Fruit fly (Drosophila melanogaster) whole organism, wandering third instar larva: ENCODE measurements around the gene CG46310.
A peak's percentile ranks its signal among the peaks of the same experiment; 100 is the strongest.

Experiments
- CG32264 ChIP-seq: fragments of 200-800 bp; sonication (Bioruptor generic); optimal IDR thresholded peaks from 2 replicates; lab custom pipeline; 2016; ENCODE audit warnings: missing biosample characterization, missing genetic modification characterization
- Hr78 ChIP-seq: fragments of >200 bp; optimal IDR thresholded peaks from 2 replicates; lab custom pipeline; 2017; ENCODE audit warnings: missing biosample characterization, missing genetic modification characterization
- Sp1 ChIP-seq: fragments of 200-800 bp; sonication (Bioruptor generic); optimal IDR thresholded peaks from 3 replicates; lab custom pipeline; 2019; ENCODE audit warnings: missing biosample characterization, mild to moderate bottlenecking, missing genetic modification characterization, moderate library complexity
- br ChIP-seq: fragments of 200-800 bp; sonication (Bioruptor generic); optimal IDR thresholded peaks from 2 replicates; lab custom pipeline; 2016; ENCODE audit warnings: missing biosample characterization, missing genetic modification characterization
- dl ChIP-seq, 2 experiments: fragments of 175-275, 200-275 bp in 1 of 2; fragments of 200-275 bp in 1 of 2; sonication (Bioruptor generic); optimal IDR thresholded peaks; lab custom pipeline; 2018; ENCODE audit warnings: mild to moderate bottlenecking in 2 of 2, missing biosample characterization in 2 of 2, missing genetic modification characterization in 2 of 2, moderate library complexity in 2 of 2; ENCODE audit not compliant: partially characterized antibody in 2 of 2, insufficient read depth in 1 of 2
- fru ChIP-seq: fragments of 200-800 bp; sonication (Bioruptor generic); optimal IDR thresholded peaks from 3 replicates; lab custom pipeline; 2016; ENCODE audit warnings: missing biosample characterization, mild to moderate bottlenecking, missing genetic modification characterization
- sage ChIP-seq: fragments of 200-800 bp; sonication (Bioruptor generic); optimal IDR thresholded peaks from 2 replicates; lab custom pipeline; 2016; ENCODE audit warnings: missing biosample characterization, mild to moderate bottlenecking, missing genetic modification characterization

DNA sequence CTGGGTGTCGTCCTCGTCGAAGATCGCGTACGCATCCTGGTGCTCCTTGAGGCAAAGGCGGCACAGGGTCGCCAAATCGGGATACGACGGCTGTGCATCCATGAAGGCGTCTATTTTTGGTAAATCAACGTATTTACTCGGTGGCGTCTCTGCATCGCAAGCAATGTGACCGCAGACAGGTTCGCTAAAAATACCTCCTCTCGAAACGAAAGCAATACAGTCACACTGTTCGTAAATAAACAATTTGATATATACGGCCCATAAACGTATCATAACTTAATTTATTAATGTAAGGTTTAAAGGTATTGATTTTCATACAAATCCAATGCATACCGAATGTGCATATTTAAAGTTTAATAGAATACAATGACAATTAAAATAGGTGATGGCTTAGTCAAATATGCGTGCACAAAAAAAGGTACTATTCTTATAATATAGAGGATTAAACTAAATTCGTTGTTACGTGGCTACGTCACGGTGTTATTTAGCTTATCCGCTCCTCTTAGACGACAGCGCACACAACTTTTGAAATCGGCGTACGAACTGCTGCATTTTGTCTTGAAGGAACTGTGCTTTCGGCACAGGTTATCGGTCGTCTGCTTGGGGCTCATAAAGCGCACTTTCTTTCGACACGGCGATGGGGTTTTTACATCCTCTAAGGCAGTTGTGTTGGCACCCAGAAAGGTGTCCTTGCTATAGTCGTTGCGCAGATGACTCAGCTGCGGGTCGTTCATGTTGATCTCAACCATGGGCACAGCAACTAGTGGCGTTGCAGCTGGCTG is 47.2 kb upstream of the CG46310 start, which contains the start of gene CG31365:
- TF ChIP-seq dl (GFP tag; optimal IDR thresholded peaks at IDR 0.05; lab: Kevin White, UChicago; ENCODE audit: insufficient read depth in 1 of 2, partially characterized antibody in 2 of 2) (no peak), br (GFP tag; lab: Kevin White, UChicago) (no peak), CG32264 (GFP tag; lab: Kevin White, UChicago) (no peak), Sp1 (GFP tag; lab: Kevin White, UChicago) (peak; percentile 47), Hr78 (GFP tag; lab: Kevin White, UChicago) (no peak), fru (GFP tag; lab: Kevin White, UChicago) (no peak), sage (GFP tag; lab: Kevin White, UChicago) (no peak)
